Worm (Caenorhabditis elegans) whole organism, L3 larva: ENCODE data around the gene his-73.
A peak's percentile ranks its signal among the peaks of the same experiment; 100 is the strongest.

Experiments
- ZK546.5 ChIP-seq: sonication (generic microtip); optimal IDR thresholded peaks from 2 replicates; lab custom pipeline; 2017; ENCODE audit warnings: missing biosample characterization, missing genetic modification characterization
- aly-2 ChIP-seq: fragments of 150-350 bp; optimal IDR thresholded peaks from 2 replicates; lab custom pipeline; 2014; ENCODE audit warnings: missing biosample characterization, missing genetic modification characterization
- ceh-16 ChIP-seq: sonication (generic microtip); optimal IDR thresholded peaks from 2 replicates; lab custom pipeline; 2017; ENCODE audit warnings: missing biosample characterization, missing genetic modification characterization
- ceh-28 ChIP-seq: fragments of 150-350 bp; optimal IDR thresholded peaks from 2 replicates; lab custom pipeline; 2014; ENCODE audit warnings: missing biosample characterization, missing genetic modification reagents, missing genetic modification characterization
- ceh-9 ChIP-seq: sonication (generic microtip); optimal IDR thresholded peaks from 2 replicates; lab custom pipeline; 2018; ENCODE audit warnings: missing biosample characterization, missing genetic modification characterization
- daf-12 ChIP-seq: fragments of 150-350 bp; optimal IDR thresholded peaks from 2 replicates; lab custom pipeline; 2014; ENCODE audit warnings: missing biosample characterization, missing genetic modification reagents, missing genetic modification characterization
- egl-27 ChIP-seq: sonication (generic microtip); optimal IDR thresholded peaks from 4 replicates; lab custom pipeline; 2017; ENCODE audit warnings: missing biosample characterization, missing genetic modification reagents, missing genetic modification characterization
- egl-5 ChIP-seq: fragments of 150-350 bp; optimal IDR thresholded peaks from 2 replicates; lab custom pipeline; 2017; ENCODE audit warnings: missing biosample characterization, missing genetic modification reagents, missing genetic modification characterization, inconsistent platforms
- elt-1 ChIP-seq: fragments of 150-350 bp; optimal IDR thresholded peaks from 2 replicates; lab custom pipeline; 2014; ENCODE audit warnings: missing biosample characterization, missing genetic modification characterization
- elt-2 ChIP-seq: sonication (generic microtip); optimal IDR thresholded peaks from 2 replicates; lab custom pipeline; 2016; ENCODE audit warnings: missing genetic modification reagents, mild to moderate bottlenecking, missing genetic modification characterization, missing compliant biosample characterization
- elt-3 ChIP-seq, 3 experiments: fragments of 150-350 bp in 1 of 3; sonication (generic microtip) in 2 of 3; optimal IDR thresholded peaks; 2 replicates in 2 of 3; 4 replicates in 1 of 3; lab custom pipeline; 2014 to 2017; ENCODE audit warnings: missing biosample characterization in 3 of 3, missing genetic modification characterization in 3 of 3
- fkh-2 ChIP-seq: fragments of 150-350 bp; optimal IDR thresholded peaks from 2 replicates; lab custom pipeline; 2014; ENCODE audit warnings: missing biosample characterization, missing genetic modification reagents, missing genetic modification characterization
- hmg-11 ChIP-seq: sonication (generic microtip); optimal IDR thresholded peaks from 2 replicates; lab custom pipeline; 2016; ENCODE audit warnings: missing genetic modification characterization, missing compliant biosample characterization
- jun-1 ChIP-seq: fragments of 150-350 bp; optimal IDR thresholded peaks from 2 replicates; lab custom pipeline; 2014; ENCODE audit warnings: missing biosample characterization, missing genetic modification reagents, missing genetic modification characterization
- lin-15B ChIP-seq: fragments of 150-350 bp; optimal IDR thresholded peaks from 2 replicates; lab custom pipeline; 2014; ENCODE audit warnings: missing biosample characterization, missing genetic modification characterization
- lin-39 ChIP-seq: fragments of 150-350 bp; optimal IDR thresholded peaks from 2 replicates; lab custom pipeline; 2018; ENCODE audit warnings: missing biosample characterization, missing genetic modification reagents, missing genetic modification characterization
- lsy-12 ChIP-seq: sonication (generic microtip); optimal IDR thresholded peaks from 2 replicates; lab custom pipeline; 2016; ENCODE audit warnings: mild to moderate bottlenecking, missing genetic modification characterization, missing compliant biosample characterization
- mml-1 ChIP-seq: fragments of 150-350 bp; sonication (generic microtip); optimal IDR thresholded peaks from 3 replicates; lab custom pipeline; 2014; ENCODE audit warnings: missing biosample characterization, missing genetic modification characterization
- nfya-1 ChIP-seq: sonication (generic microtip); optimal IDR thresholded peaks from 2 replicates; lab custom pipeline; 2017; ENCODE audit warnings: missing genetic modification characterization, mild to moderate bottlenecking, missing compliant biosample characterization, antibody characterized with exemption, moderate library complexity; ENCODE audit not compliant: insufficient read depth
- nhr-11 ChIP-seq: fragments of 150-350 bp; optimal IDR thresholded peaks from 2 replicates; lab custom pipeline; 2014; ENCODE audit warnings: missing biosample characterization, missing genetic modification characterization
- nhr-12 ChIP-seq: fragments of 150-350 bp; optimal IDR thresholded peaks from 2 replicates; lab custom pipeline; 2014; ENCODE audit warnings: missing biosample characterization, missing genetic modification characterization
- nhr-23 ChIP-seq: fragments of 150-350 bp; optimal IDR thresholded peaks from 2 replicates; lab custom pipeline; 2014; ENCODE audit warnings: missing biosample characterization, missing genetic modification reagents, missing genetic modification characterization
- nhr-237 ChIP-seq: fragments of 150-350 bp; optimal IDR thresholded peaks from 2 replicates; lab custom pipeline; 2014; ENCODE audit warnings: missing biosample characterization, missing genetic modification characterization
- nhr-28 ChIP-seq: fragments of 150-350 bp; optimal IDR thresholded peaks from 2 replicates; lab custom pipeline; 2014; ENCODE audit warnings: missing biosample characterization, missing genetic modification characterization
- nhr-43 ChIP-seq: sonication (generic microtip); optimal IDR thresholded peaks from 2 replicates; lab custom pipeline; 2016; ENCODE audit warnings: mild to moderate bottlenecking, missing genetic modification characterization, missing compliant biosample characterization; ENCODE audit not compliant: poor library complexity, severe bottlenecking
- nhr-67 ChIP-seq: fragments of 150-350 bp; optimal IDR thresholded peaks from 2 replicates; lab custom pipeline; 2014; ENCODE audit warnings: missing biosample characterization, missing genetic modification characterization
- nhr-76 ChIP-seq: fragments of 150-350 bp; sonication (generic microtip); optimal IDR thresholded peaks from 5 replicates; lab custom pipeline; 2014; ENCODE audit warnings: missing biosample characterization, missing genetic modification characterization
- nhr-77 ChIP-seq: fragments of 150-350 bp; optimal IDR thresholded peaks from 2 replicates; lab custom pipeline; 2014; ENCODE audit warnings: missing biosample characterization, missing genetic modification characterization
- pha-4 ChIP-seq: fragments of 150-350 bp; optimal IDR thresholded peaks from 2 replicates; lab custom pipeline; 2014; ENCODE audit warnings: missing biosample characterization, missing genetic modification reagents, missing genetic modification characterization
- pqm-1 ChIP-seq: fragments of 150-350 bp; optimal IDR thresholded peaks from 2 replicates; lab custom pipeline; 2017; ENCODE audit warnings: missing biosample characterization, missing genetic modification characterization, inconsistent platforms
- sea-2 ChIP-seq: fragments of 150-350 bp; sonication (generic microtip); optimal IDR thresholded peaks from 4 replicates; lab custom pipeline; 2014; ENCODE audit warnings: missing biosample characterization, missing genetic modification reagents, missing genetic modification characterization
- skn-1 ChIP-seq: fragments of 150-350 bp; optimal IDR thresholded peaks from 2 replicates; lab custom pipeline; 2014; ENCODE audit warnings: missing biosample characterization, missing genetic modification characterization
- snpc-4 ChIP-seq: fragments of 150-350 bp; optimal IDR thresholded peaks from 2 replicates; lab custom pipeline; 2014; ENCODE audit warnings: missing biosample characterization, missing genetic modification characterization
- tbx-2 ChIP-seq: sonication (generic microtip); optimal IDR thresholded peaks from 2 replicates; lab custom pipeline; 2016; ENCODE audit warnings: mild to moderate bottlenecking, missing genetic modification characterization, missing compliant biosample characterization
- unc-39 ChIP-seq: sonication (generic microtip); optimal IDR thresholded peaks from 4 replicates; lab custom pipeline; 2017; ENCODE audit warnings: missing biosample characterization, missing genetic modification characterization
- unc-62 ChIP-seq: fragments of 150-350 bp; sonication (generic microtip); optimal IDR thresholded peaks from 4 replicates; lab custom pipeline; 2014; ENCODE audit warnings: missing biosample characterization, missing genetic modification reagents, missing genetic modification characterization
- zag-1 ChIP-seq: fragments of 150-350 bp; optimal IDR thresholded peaks from 2 replicates; lab custom pipeline; 2014; ENCODE audit warnings: missing biosample characterization, missing genetic modification characterization
- ztf-11 ChIP-seq: fragments of 150-350 bp; optimal IDR thresholded peaks from 2 replicates; lab custom pipeline; 2014; ENCODE audit warnings: missing biosample characterization, missing genetic modification characterization
- ztf-4 ChIP-seq: fragments of 150-350 bp; optimal IDR thresholded peaks from 2 replicates; lab custom pipeline; 2014; ENCODE audit warnings: missing biosample characterization, missing genetic modification characterization

Gene his-73

DNA sequence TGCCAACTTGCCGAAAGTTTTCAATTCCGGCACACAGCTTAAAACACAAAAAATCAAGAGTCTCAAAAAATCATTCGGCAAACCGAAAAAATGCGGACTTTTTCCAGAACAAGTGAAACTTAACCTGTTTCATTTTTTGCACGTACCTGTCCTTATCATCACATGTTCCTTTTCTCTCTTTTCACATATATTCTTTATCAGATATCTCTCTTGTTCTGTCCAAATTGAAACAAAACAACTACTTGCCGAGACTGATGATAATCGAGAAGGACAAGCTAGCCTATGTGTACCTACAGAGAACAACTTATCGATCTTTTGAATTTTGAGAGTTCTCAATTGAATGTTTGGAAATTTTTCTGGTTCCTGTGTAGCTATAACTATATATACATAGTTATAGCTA is 33.5 kb upstream of the his-73 start:
- TF ChIP-seq pha-4 (no peak), sea-2 (no peak), daf-12 (tag; lab: Kevin White, UChicago) (no peak), fkh-2 (no peak), unc-62 (GFP tag; lab: Kevin White, UChicago) (peak; percentile 7), lin-39 (tag; lab: Kevin White, UChicago) (no peak), ztf-4 (tag; lab: Kevin White, UChicago) (no peak), ztf-11 (no peak), zag-1 (tag; lab: Kevin White, UChicago) (no peak), skn-1 (tag; lab: Kevin White, UChicago) (no peak), ceh-9 (no peak), elt-2 (tag; lab: Kevin White, UChicago) (no peak), pqm-1 (tag; lab: Kevin White, UChicago) (no peak), elt-1 (tag; lab: Kevin White, UChicago) (no peak), jun-1 (tag; lab: Kevin White, UChicago) (peak; percentile 8), nhr-28 (tag; lab: Kevin White, UChicago) (no peak), nhr-76 (tag; lab: Kevin White, UChicago) (no peak), elt-3 (tag; optimal IDR thresholded peaks at IDR 0.05; lab: Kevin White, UChicago) (peak in 1 of 3 experiments; percentile 23), egl-27 (no peak), nhr-11 (tag; lab: Kevin White, UChicago) (no peak), nhr-77 (tag; lab: Kevin White, UChicago) (no peak), egl-5 (tag; lab: Kevin White, UChicago) (no peak), nhr-43 (peak; percentile 83), lin-15B (tag; lab: Kevin White, UChicago) (no peak), nhr-23 (peak; percentile 40), nhr-12 (tag; lab: Kevin White, UChicago) (no peak), tbx-2 (tag; lab: Kevin White, UChicago) (no peak), aly-2 (tag; lab: Kevin White, UChicago) (no peak), nfya-1 (tag; lab: Kevin White, UChicago) (no peak), ZK546.5 (tag; lab: Kevin White, UChicago) (no peak), ceh-16 (no peak)

DNA sequence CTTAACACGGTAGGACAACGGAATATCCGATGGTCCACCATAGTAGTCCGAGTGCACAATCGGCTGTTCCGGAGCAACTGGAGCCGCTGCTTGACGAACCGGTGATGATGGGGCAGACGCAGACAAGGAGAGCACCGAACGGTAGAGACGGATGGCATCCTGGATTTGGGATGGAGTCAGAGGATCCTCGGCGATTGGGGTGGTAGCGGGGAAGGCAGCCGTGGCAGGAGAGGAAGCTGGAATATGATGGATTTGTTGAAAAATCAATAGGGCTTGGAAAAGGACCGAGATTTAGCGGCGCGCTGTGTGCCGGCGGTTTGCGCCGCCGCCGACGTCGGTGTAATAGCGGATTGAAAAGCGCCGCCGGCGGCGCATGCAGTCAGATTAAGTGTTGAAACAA is 31.1 kb upstream of the his-73 start:
- TF ChIP-seq ztf-4 (tag; lab: Kevin White, UChicago) (no peak), nhr-67 (tag; lab: Kevin White, UChicago) (no peak), nhr-43 (no peak), mml-1 (tag; lab: Kevin White, UChicago) (no peak), elt-2 (tag; lab: Kevin White, UChicago) (no peak), nhr-28 (tag; lab: Kevin White, UChicago) (no peak), lin-39 (tag; lab: Kevin White, UChicago) (no peak), elt-1 (tag; lab: Kevin White, UChicago) (no peak), nhr-237 (tag; lab: Kevin White, UChicago) (no peak), ztf-11 (no peak), lin-15B (tag; lab: Kevin White, UChicago) (no peak), nhr-12 (tag; lab: Kevin White, UChicago) (no peak), ceh-16 (no peak), hmg-11 (tag; lab: Kevin White, UChicago) (no peak)

DNA sequence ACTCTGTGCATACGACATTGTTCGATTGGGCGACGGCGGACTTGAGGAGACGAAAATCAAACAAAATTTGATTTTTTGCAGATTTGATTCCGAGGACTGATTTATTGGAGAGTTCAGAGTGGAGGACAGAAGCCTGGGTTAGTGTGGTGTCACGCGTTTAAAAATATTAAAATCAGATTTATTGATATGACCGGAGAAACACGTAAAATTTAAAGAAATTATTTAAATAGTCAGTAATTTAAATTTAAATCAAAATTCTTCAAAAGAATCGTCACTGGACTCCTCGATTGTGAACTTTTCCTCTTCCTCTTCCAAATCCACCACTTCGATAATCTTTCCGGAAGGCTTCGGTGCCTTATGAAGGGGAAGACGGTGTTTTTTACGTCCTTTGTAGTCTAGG is 30.2 kb upstream of the his-73 start, which contains the start of gene spe-18:
TSS of gene spe-18 (minus strand) at position 101 of the 400 bp plus-strand sequence.
- TF ChIP-seq elt-3 (tag; optimal IDR thresholded peaks at IDR 0.05; lab: Kevin White, UChicago), result no peak
- no peak for TF ChIP-seq tbx-2 (tag; lab: Kevin White, UChicago)

DNA sequence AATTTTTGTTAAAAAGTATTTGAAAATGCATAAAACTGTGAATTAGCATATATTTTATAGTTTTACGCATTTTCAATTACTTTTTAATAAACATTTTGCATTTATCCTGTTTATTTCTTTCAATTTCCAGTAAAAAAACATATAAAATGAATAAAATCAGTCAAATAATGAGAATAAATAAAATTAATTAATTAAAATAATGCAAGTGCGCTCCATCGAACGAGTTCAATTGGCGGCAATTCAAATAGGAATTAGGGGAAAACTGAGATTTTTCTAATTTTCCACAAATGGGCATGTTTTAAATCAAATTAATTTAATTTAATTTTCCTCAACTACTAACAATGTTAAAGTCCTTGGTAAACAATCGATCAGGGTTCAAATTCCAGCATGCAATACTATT is 27.4 kb upstream of the his-73 start:
- TF ChIP-seq skn-1 (tag; lab: Kevin White, UChicago) (no peak), ceh-9 (no peak), tbx-2 (tag; lab: Kevin White, UChicago) (no peak), snpc-4 (tag; lab: Kevin White, UChicago) (no peak), lsy-12 (tag; lab: Kevin White, UChicago) (no peak), jun-1 (tag; lab: Kevin White, UChicago) (no peak), unc-39 (tag; lab: Kevin White, UChicago) (no peak), nhr-43 (no peak), egl-27 (no peak), ceh-28 (tag; lab: Kevin White, UChicago) (no peak)
